Fruit fly (Drosophila melanogaster) whole organism, embryonic: ENCODE measurements around the gene SREBP.
A peak's percentile ranks its signal among the peaks of the same experiment; 100 is the strongest.

Experiments
- Abd-B ChIP-seq: fragments of 200-800 bp; sonication (Bioruptor generic); optimal IDR thresholded peaks from 2 replicates; lab custom pipeline; 2018; ENCODE audit warnings: missing biosample characterization, mild to moderate bottlenecking, missing genetic modification characterization, moderate library complexity
- CG10431 ChIP-seq: fragments of 200-800 bp; sonication (Bioruptor generic); optimal IDR thresholded peaks from 3 replicates; lab custom pipeline; 2018; ENCODE audit warnings: missing biosample characterization, mild to moderate bottlenecking, missing genetic modification characterization
- CG10565 ChIP-seq: fragments of 200-800 bp; sonication (Bioruptor generic); optimal IDR thresholded peaks from 3 replicates; lab custom pipeline; 2016; ENCODE audit warnings: missing biosample characterization, mild to moderate bottlenecking, missing genetic modification characterization
- CG10959 ChIP-seq: fragments of 200-800 bp; sonication (Bioruptor generic); IDR thresholded peaks from 2 replicates; pipeline ENCODE4 v1.3.6; 2022; ENCODE audit warnings: missing biosample characterization, missing genetic modification characterization
- CG13296 ChIP-seq: fragments of 200-800 bp; sonication (Bioruptor generic); optimal IDR thresholded peaks from 3 replicates; lab custom pipeline; 2018; ENCODE audit warnings: missing biosample characterization, mild to moderate bottlenecking, missing genetic modification characterization
- CG14710 ChIP-seq: fragments of 200-800 bp; sonication (Bioruptor generic); optimal IDR thresholded peaks from 3 replicates; lab custom pipeline; 2019; ENCODE audit warnings: missing biosample characterization, mild to moderate bottlenecking, missing genetic modification characterization, moderate library complexity
- CG17361 ChIP-seq: fragments of 200-800 bp; sonication (Bioruptor generic); IDR thresholded peaks from 3 replicates; pipeline ENCODE4 v1.3.6; 2022; ENCODE audit warnings: missing biosample characterization, missing genetic modification characterization
- CG32767 ChIP-seq: fragments of 200-800 bp; sonication (Bioruptor generic); IDR thresholded peaks from 2 replicates; pipeline ENCODE4 v1.3.6; 2022; ENCODE audit warnings: missing biosample characterization, missing genetic modification characterization
- CG32772 ChIP-seq: fragments of 200-800 bp; sonication (Bioruptor generic); IDR thresholded peaks from 2 replicates; pipeline ENCODE4 v1.3.6; 2022; ENCODE audit warnings: missing biosample characterization, missing genetic modification characterization
- CG3726 ChIP-seq: fragments of 200-800 bp; sonication (Bioruptor generic); IDR thresholded peaks from 3 replicates; pipeline ENCODE4, ENCODE4 v1.3.6; 2022; ENCODE audit warnings: missing biosample characterization, missing genetic modification characterization
- CG3838 ChIP-seq: fragments of 200-800 bp; sonication (Bioruptor generic); optimal IDR thresholded peaks from 3 replicates; lab custom pipeline; 2016; ENCODE audit warnings: missing biosample characterization, missing genetic modification characterization
- CG4404 ChIP-seq: fragments of 200-800 bp; sonication (Bioruptor generic); IDR thresholded peaks from 2 replicates; pipeline ENCODE4 v1.3.6; 2022; ENCODE audit warnings: missing biosample characterization, missing genetic modification characterization
- CG4730 ChIP-seq: fragments of 200-800 bp; sonication (Bioruptor generic); IDR thresholded peaks from 2 replicates; pipeline ENCODE4 v1.3.6; 2022; ENCODE audit warnings: missing biosample characterization, missing genetic modification characterization
- CG7271 ChIP-seq: fragments of 200-800 bp; sonication (Bioruptor generic); optimal IDR thresholded peaks from 2 replicates; lab custom pipeline; 2018; ENCODE audit warnings: missing biosample characterization, mild to moderate bottlenecking, missing genetic modification characterization, moderate library complexity
- CG7786 ChIP-seq: fragments of 200-800 bp; sonication (Bioruptor generic); optimal IDR thresholded peaks from 2 replicates; lab custom pipeline; 2016; ENCODE audit warnings: missing biosample characterization, missing genetic modification characterization
- CG7928 ChIP-seq: fragments of 200-800 bp; sonication (Bioruptor generic); optimal IDR thresholded peaks from 2 replicates; lab custom pipeline; 2017; ENCODE audit warnings: missing biosample characterization, mild to moderate bottlenecking, missing genetic modification characterization
- CrebB ChIP-seq: fragments of 200-800 bp; sonication (Bioruptor generic); optimal IDR thresholded peaks from 3 replicates; lab custom pipeline; 2018; ENCODE audit warnings: missing biosample characterization, mild to moderate bottlenecking, missing genetic modification characterization
- Dbx ChIP-seq: fragments of 200-800 bp; sonication (Bioruptor generic); IDR thresholded peaks from 3 replicates; pipeline ENCODE4 v1.3.6; 2022; ENCODE audit warnings: missing biosample characterization, missing genetic modification characterization
- Dll ChIP-seq: fragments of 200-800 bp; sonication (Bioruptor generic); IDR thresholded peaks from 4 replicates; pipeline ENCODE4 v1.3.6; 2022; ENCODE audit warnings: missing biosample characterization, missing genetic modification characterization; ENCODE audit not compliant: partially characterized antibody
- Hand ChIP-seq: fragments of 200-800 bp; sonication (Bioruptor generic); optimal IDR thresholded peaks from 2 replicates; lab custom pipeline; 2017; ENCODE audit warnings: mild to moderate bottlenecking, missing biosample characterization, missing genetic modification reagents, missing genetic modification characterization
- HmgD ChIP-seq: fragments of 200-800 bp; sonication (Bioruptor generic); optimal IDR thresholded peaks from 3 replicates; lab custom pipeline; 2016; ENCODE audit warnings: missing biosample characterization, missing genetic modification characterization
- Hr78 ChIP-seq, 2 experiments: fragments of 200-800 bp in 1 of 2; fragments of >200 bp in 1 of 2; sonication (Bioruptor generic) in 1 of 2; optimal IDR thresholded peaks; 2 replicates each; lab custom pipeline; 2017 to 2019; ENCODE audit warnings: missing biosample characterization in 2 of 2, missing genetic modification characterization in 2 of 2, mild to moderate bottlenecking in 1 of 2, moderate library complexity in 1 of 2
- Meics ChIP-seq: fragments of 200-800 bp; sonication (Bioruptor generic); optimal IDR thresholded peaks from 2 replicates; lab custom pipeline; 2017; ENCODE audit warnings: missing biosample characterization, mild to moderate bottlenecking, missing genetic modification characterization
- NC2α ChIP-seq: fragments of 200-800 bp; sonication (Bioruptor generic); optimal IDR thresholded peaks from 2 replicates; lab custom pipeline; 2016; ENCODE audit warnings: missing biosample characterization, missing genetic modification characterization
- PHDP ChIP-seq: fragments of 200-800 bp; sonication (Bioruptor generic); optimal IDR thresholded peaks from 3 replicates; lab custom pipeline; 2018; ENCODE audit warnings: missing biosample characterization, mild to moderate bottlenecking, missing genetic modification characterization, moderate library complexity
- Pdp1 ChIP-seq, 2 experiments: fragments of 200-800 bp; sonication (Bioruptor generic); optimal IDR thresholded peaks; 3 replicates each; lab custom pipeline; 2016; ENCODE audit warnings: missing biosample characterization in 2 of 2, missing genetic modification characterization in 2 of 2, mild to moderate bottlenecking in 1 of 2, moderate library complexity in 1 of 2
- Sox102F ChIP-seq: fragments of 200-800 bp; sonication (Bioruptor generic); optimal IDR thresholded peaks from 2 replicates; lab custom pipeline; 2018; ENCODE audit warnings: missing biosample characterization, mild to moderate bottlenecking, missing genetic modification characterization, moderate library complexity
- Spps ChIP-seq: fragments of 200-800 bp; sonication (Bioruptor generic); optimal IDR thresholded peaks from 2 replicates; lab custom pipeline; 2018; ENCODE audit warnings: missing biosample characterization, mild to moderate bottlenecking, missing genetic modification characterization
- Taf1 ChIP-seq: fragments of 200-800 bp; sonication (Bioruptor generic); IDR thresholded peaks from 2 replicates; pipeline ENCODE4 v1.3.6; 2022; ENCODE audit warnings: missing biosample characterization, missing genetic modification characterization
- crp ChIP-seq, 2 experiments: fragments of 200-800 bp; sonication (Bioruptor generic); optimal IDR thresholded peaks; 2 replicates in 1 of 2; 3 replicates in 1 of 2; lab custom pipeline; 2017; ENCODE audit warnings: missing biosample characterization in 2 of 2, missing genetic modification characterization in 2 of 2, mild to moderate bottlenecking in 1 of 2, moderate library complexity in 1 of 2
- da ChIP-seq: fragments of 200-800 bp; sonication (Bioruptor generic); optimal IDR thresholded peaks from 2 replicates; lab custom pipeline; 2016; ENCODE audit warnings: missing biosample characterization, missing genetic modification characterization
- dmrt99B ChIP-seq: fragments of 200-800 bp; sonication (Bioruptor generic); optimal IDR thresholded peaks from 2 replicates; lab custom pipeline; 2018; ENCODE audit warnings: missing biosample characterization, mild to moderate bottlenecking, missing genetic modification characterization, moderate library complexity
- dysf ChIP-seq: fragments of 200-800 bp; sonication (Bioruptor generic); IDR thresholded peaks from 3 replicates; pipeline ENCODE4 v1.3.6; 2022; ENCODE audit warnings: missing biosample characterization, missing genetic modification characterization
- eve ChIP-seq, 2 experiments: fragments of >200 bp; optimal IDR thresholded peaks; 2 replicates each; lab custom pipeline; 2017; ENCODE audit warnings: missing biosample characterization in 2 of 2, missing genetic modification characterization in 2 of 2
- ewg ChIP-seq: fragments of 200-800 bp; sonication (Bioruptor generic); optimal IDR thresholded peaks from 3 replicates; lab custom pipeline; 2017; ENCODE audit warnings: mild to moderate bottlenecking, missing biosample characterization, missing genetic modification reagents, missing genetic modification characterization
- fd96Cb ChIP-seq: fragments of 200-800 bp; sonication (Bioruptor generic); optimal IDR thresholded peaks from 2 replicates; lab custom pipeline; 2018; ENCODE audit warnings: missing biosample characterization, mild to moderate bottlenecking, missing genetic modification characterization, moderate library complexity
- kay ChIP-seq: fragments of 200-800 bp; sonication (Bioruptor generic); optimal IDR thresholded peaks from 2 replicates; lab custom pipeline; 2016; ENCODE audit warnings: missing biosample characterization, missing genetic modification characterization
- kni ChIP-seq: fragments of 200-800 bp; sonication (Bioruptor generic); optimal IDR thresholded peaks from 3 replicates; lab custom pipeline; 2017; ENCODE audit warnings: mild to moderate bottlenecking, missing biosample characterization, missing genetic modification reagents, missing genetic modification characterization
- lbe ChIP-seq: fragments of 200-800 bp; sonication (Bioruptor generic); optimal IDR thresholded peaks from 2 replicates; lab custom pipeline; 2016; ENCODE audit warnings: missing biosample characterization, mild to moderate bottlenecking, missing genetic modification characterization
- onecut ChIP-seq: fragments of 200-800 bp; sonication (Bioruptor generic); IDR thresholded peaks from 2 replicates; pipeline ENCODE4 v1.3.6; 2022; ENCODE audit warnings: missing biosample characterization, missing genetic modification characterization
- otp ChIP-seq: fragments of 200-800 bp; sonication (Bioruptor generic); IDR thresholded peaks from 3 replicates; pipeline ENCODE4, ENCODE4 v1.3.6; 2022; ENCODE audit warnings: missing biosample characterization, missing genetic modification characterization
- pfk ChIP-seq: fragments of 200-800 bp; sonication (Bioruptor generic); optimal IDR thresholded peaks from 2 replicates; lab custom pipeline; 2018; ENCODE audit warnings: missing biosample characterization, mild to moderate bottlenecking, missing genetic modification characterization, moderate library complexity
- schlank ChIP-seq: fragments of 200-800 bp; sonication (Bioruptor generic); optimal IDR thresholded peaks from 2 replicates; lab custom pipeline; 2018; ENCODE audit warnings: missing biosample characterization, mild to moderate bottlenecking, missing genetic modification characterization
- sens-2 ChIP-seq: fragments of 200-800 bp; sonication (Bioruptor generic); IDR thresholded peaks from 2 replicates; pipeline ENCODE4 v1.3.6; 2022; ENCODE audit warnings: missing biosample characterization, missing genetic modification characterization
- sisA ChIP-seq: fragments of 200-800 bp; sonication (Bioruptor generic); IDR thresholded peaks from 2 replicates; pipeline ENCODE4 v1.3.6; 2022; ENCODE audit warnings: missing biosample characterization, missing genetic modification characterization
- slp2 ChIP-seq: fragments of 200-800 bp; sonication (Bioruptor generic); optimal IDR thresholded peaks from 2 replicates; lab custom pipeline; 2016; ENCODE audit warnings: missing biosample characterization, missing genetic modification characterization
- sr ChIP-seq: fragments of 200-800 bp; sonication (Bioruptor generic); IDR thresholded peaks from 3 replicates; pipeline ENCODE4 v1.3.6; 2022; ENCODE audit warnings: missing biosample characterization, missing genetic modification characterization
- stwl ChIP-seq: fragments of 200-800 bp; sonication (Bioruptor generic); optimal IDR thresholded peaks from 3 replicates; lab custom pipeline; 2018; ENCODE audit warnings: missing biosample characterization, mild to moderate bottlenecking, missing genetic modification characterization, moderate library complexity
- vfl ChIP-seq: fragments of 200-800 bp; sonication (Bioruptor generic); optimal IDR thresholded peaks from 2 replicates; lab custom pipeline; 2016; ENCODE audit warnings: missing biosample characterization, missing genetic modification characterization
- vnd ChIP-seq: fragments of 200-800 bp; sonication (Bioruptor generic); IDR thresholded peaks from 3 replicates; pipeline ENCODE4 v1.3.6; 2022; ENCODE audit warnings: missing biosample characterization, missing genetic modification characterization; ENCODE audit not compliant: partially characterized antibody
- wek ChIP-seq: fragments of 200-800 bp; sonication (Bioruptor generic); optimal IDR thresholded peaks from 3 replicates; lab custom pipeline; 2018; ENCODE audit warnings: missing biosample characterization, mild to moderate bottlenecking, missing genetic modification characterization, moderate library complexity

Gene SREBP

dm6 chr3L:19836375-19836937, 42.7 kb downstream of the SREBP start, which contains the start of gene kto (continued):
- no peak for TF ChIP-seq Abd-B (GFP tag; lab: Kevin White, UChicago)
- peak; percentile 91 for TF ChIP-seq Dll
- TF ChIP-seq CG4730 (GFP tag; lab: Robert Waterston, UW): no peak
- TF ChIP-seq onecut: no peak
- TF ChIP-seq CG4404 (GFP tag; lab: Robert Waterston, UW): no peak
- TF ChIP-seq sisA (GFP tag; lab: Robert Waterston, UW): no peak
- TF ChIP-seq pfk (GFP tag; lab: Kevin White, UChicago): no peak
- no peak for TF ChIP-seq ewg
- TF ChIP-seq CG32767 (GFP tag; lab: Robert Waterston, UW): no peak
- no peak for TF ChIP-seq CG13296 (GFP tag; lab: Kevin White, UChicago)
- TF ChIP-seq crp (GFP tag; optimal IDR thresholded peaks at IDR 0.05; lab: Kevin White, UChicago): peak in 1 of 2 experiments; percentile 1
- no peak for TF ChIP-seq NC2α (GFP tag; lab: Kevin White, UChicago)
- no peak for TF ChIP-seq sens-2
- TF ChIP-seq eve (GFP tag; optimal IDR thresholded peaks at IDR 0.05; lab: Kevin White, UChicago): no peak
- no peak for TF ChIP-seq CG3838 (GFP tag; lab: Kevin White, UChicago)
- TF ChIP-seq CG32772: no peak
- TF ChIP-seq CG10565 (GFP tag; lab: Kevin White, UChicago): no peak
- TF ChIP-seq lbe: no peak
- TF ChIP-seq Sox102F (GFP tag; lab: Kevin White, UChicago): no peak
- no peak for TF ChIP-seq CrebB (tag; lab: Kevin White, UChicago)
- TF ChIP-seq sr (GFP tag; lab: Robert Waterston, UW): 0 out of 3 replicates have a peak, but pooled peaks have one; percentile 12
- no peak for TF ChIP-seq CG10959 (GFP tag; lab: Robert Waterston, UW)
- TF ChIP-seq dmrt99B (tag; lab: Kevin White, UChicago): no peak
- no peak for TF ChIP-seq Dbx (GFP tag; lab: Robert Waterston, UW)
- TF ChIP-seq wek (GFP tag; lab: Kevin White, UChicago): no peak
- TF ChIP-seq kay: no peak
- no peak for TF ChIP-seq PHDP (tag; lab: Kevin White, UChicago)
- no peak for TF ChIP-seq otp (GFP tag; lab: Robert Waterston, UW)
- TF ChIP-seq schlank: no peak
- no peak for TF ChIP-seq CG7271 (tag; lab: Kevin White, UChicago)
- no peak for TF ChIP-seq CG7928 (GFP tag; lab: Kevin White, UChicago)
- no peak for TF ChIP-seq CG7786 (GFP tag; lab: Kevin White, UChicago)
- no peak for TF ChIP-seq Taf1 (GFP tag; lab: Robert Waterston, UW)
- no peak for TF ChIP-seq da (GFP tag; lab: Kevin White, UChicago)
- no peak for TF ChIP-seq fd96Cb
- no peak for TF ChIP-seq Pdp1 (GFP tag; optimal IDR thresholded peaks at IDR 0.05; lab: Kevin White, UChicago)
- TF ChIP-seq kni (GFP tag; lab: Kevin White, UChicago): no peak
- TF ChIP-seq CG14710 (tag; lab: Kevin White, UChicago): peak; percentile 10
- TF ChIP-seq stwl (tag; lab: Kevin White, UChicago): no peak
- no peak for TF ChIP-seq Spps
- no peak for TF ChIP-seq Hr78 (GFP tag; optimal IDR thresholded peaks at IDR 0.05; lab: Kevin White, UChicago)
- TF ChIP-seq CG3726 (GFP tag; lab: Robert Waterston, UW): no peak
- TF ChIP-seq CG17361: no peak
- TF ChIP-seq Hand: no peak
- peak; percentile 78 for TF ChIP-seq vnd (GFP tag; lab: Robert Waterston, UW)
- no peak for TF ChIP-seq vfl
- TF ChIP-seq dysf (GFP tag; lab: Robert Waterston, UW): no peak
- no peak for TF ChIP-seq HmgD (GFP tag; lab: Kevin White, UChicago)
- no peak for TF ChIP-seq CG10431 (GFP tag; lab: Kevin White, UChicago)
- no peak for TF ChIP-seq slp2 (GFP tag; lab: Kevin White, UChicago)
- no peak for TF ChIP-seq Meics (GFP tag; lab: Kevin White, UChicago)
